Fruit fly (Drosophila melanogaster) whole organism: ENCODE results near the gene Acbp5.

ENCODE experiments used
- CG8478 ChIP-seq: fragments of >200 bp; optimal IDR thresholded peaks from 2 replicates; lab custom pipeline; 2018; ENCODE audit warnings: inconsistent platforms
- Dll ChIP-seq: fragments of >200 bp; optimal IDR thresholded peaks from 2 replicates; lab custom pipeline; 2017
- EcR ChIP-seq, 2 experiments: fragments of >200 bp; optimal IDR thresholded peaks; 2 replicates each; lab custom pipeline; 2017; ENCODE audit warnings: missing biosample characterization in 2 of 2, missing genetic modification characterization in 2 of 2, missing genetic modification reagents in 2 of 2
- pan ChIP-seq: fragments of >200 bp; optimal IDR thresholded peaks from 2 replicates; lab custom pipeline; 2017
- psq ChIP-seq: fragments of >200 bp; optimal IDR thresholded peaks from 2 replicates; lab custom pipeline; 2017
- usp ChIP-seq: fragments of >200 bp; optimal IDR thresholded peaks from 2 replicates; lab custom pipeline; 2017; ENCODE audit warnings: missing biosample characterization, missing genetic modification characterization, mixed read lengths

Acbp5 gene

dm6 chr3L:8808244-8808643 lies 19.9 kb upstream of the Acbp5 start, which contains the start of gene CG13308:
CG13308 (plus strand) TSS chr3L:8808544.
- no peak for TF ChIP-seq CG8478 (lab: Kevin White, UChicago)
- no peak for TF ChIP-seq EcR (GFP tag; optimal IDR thresholded peaks at IDR 0.05; lab: Kevin White, UChicago)
- no peak for TF ChIP-seq Dll (lab: Kevin White, UChicago)
- no peak for TF ChIP-seq psq (lab: Kevin White, UChicago)
- no peak for TF ChIP-seq pan
- TF ChIP-seq usp: no peak

dm6 chr3L:8807113-8807651 lies 18.8 kb upstream of the Acbp5 start, which contains the start of the genes CG13312 and CG32024:
CG13312 (minus strand) TSS chr3L:8807213.
CG32024 (plus strand) TSS chr3L:8807601.
- TF ChIP-seq psq (lab: Kevin White, UChicago) (no peak), CG8478 (lab: Kevin White, UChicago) (no peak), EcR (GFP tag; optimal IDR thresholded peaks at IDR 0.05; lab: Kevin White, UChicago) (no peak), Dll (lab: Kevin White, UChicago) (no peak), pan (no peak), usp (no peak)

dm6 chr3L:8804082-8804814 lies 15.9 kb upstream of the Acbp5 start, which contains the start of the genes CG32023 and CG34427:
CG32023 (minus strand) TSS chr3L:8804182.
CG34427 (plus strand) TSS chr3L:8804764.
- TF ChIP-seq psq (lab: Kevin White, UChicago) (no peak), CG8478 (lab: Kevin White, UChicago) (no peak), usp (no peak), Dll (lab: Kevin White, UChicago) (no peak), pan (no peak), EcR (GFP tag; optimal IDR thresholded peaks at IDR 0.05; lab: Kevin White, UChicago) (no peak)

- no peak for TF ChIP-seq psq (lab: Kevin White, UChicago)
- TF ChIP-seq CG8478 (lab: Kevin White, UChicago): no peak
- TF ChIP-seq pan: no peak
- no peak for TF ChIP-seq usp
Observed at dm6 chr3L:8802064-8802463, 13.7 kb upstream of the Acbp5 start, which contains the start of the genes CG13311 and CG34426. CG13311 (minus strand) TSS chr3L:8802164. CG34426 (plus strand) TSS chr3L:8802463.

dm6 chr3L:8800432-8800831 lies 12.1 kb upstream of the Acbp5 start, which contains the start of gene CG13310:
CG13310 (minus strand) TSS chr3L:8800532.
- TF ChIP-seq usp: no peak
- no peak for TF ChIP-seq psq (lab: Kevin White, UChicago)
- TF ChIP-seq pan: no peak
- TF ChIP-seq EcR (GFP tag; optimal IDR thresholded peaks at IDR 0.05; lab: Kevin White, UChicago): no peak
- TF ChIP-seq CG8478 (lab: Kevin White, UChicago): no peak
- no peak for TF ChIP-seq Dll (lab: Kevin White, UChicago)

dm6 chr3L:8798539-8798938 lies 10.2 kb upstream of the Acbp5 start:
- TF ChIP-seq pan (no peak), EcR (GFP tag; optimal IDR thresholded peaks at IDR 0.05; lab: Kevin White, UChicago) (no peak), psq (lab: Kevin White, UChicago) (no peak), usp (no peak), Dll (lab: Kevin White, UChicago) (no peak), CG8478 (lab: Kevin White, UChicago) (no peak)

- no peak for TF ChIP-seq pan
- TF ChIP-seq CG8478 (lab: Kevin White, UChicago): no peak
- no peak for TF ChIP-seq usp
- no peak for TF ChIP-seq psq (lab: Kevin White, UChicago)
- no peak for TF ChIP-seq EcR (GFP tag; optimal IDR thresholded peaks at IDR 0.05; lab: Kevin White, UChicago)
- TF ChIP-seq Dll (lab: Kevin White, UChicago): no peak
Observed at dm6 chr3L:8798129-8798528, 9.8 kb upstream of the Acbp5 start.

- TF ChIP-seq EcR (GFP tag; optimal IDR thresholded peaks at IDR 0.05; lab: Kevin White, UChicago) (no peak), pan (no peak), CG8478 (lab: Kevin White, UChicago) (no peak), usp (no peak), psq (lab: Kevin White, UChicago) (no peak), Dll (lab: Kevin White, UChicago) (no peak)
Observed at dm6 chr3L:8787701-8788100, 644 bp downstream of the Acbp5 start.

dm6 chr3L:8787240-8787639 lies 1.1 kb downstream of the Acbp5 start:
- TF ChIP-seq usp: no peak

- TF ChIP-seq pan (no peak), CG8478 (lab: Kevin White, UChicago) (no peak), psq (lab: Kevin White, UChicago) (no peak), usp (no peak), Dll (lab: Kevin White, UChicago) (no peak), EcR (GFP tag; optimal IDR thresholded peaks at IDR 0.05; lab: Kevin White, UChicago) (no peak)
Observed at dm6 chr3L:8783299-8783698, 5.0 kb downstream of the Acbp5 start.

- TF ChIP-seq psq (lab: Kevin White, UChicago): no peak
- TF ChIP-seq EcR (GFP tag; optimal IDR thresholded peaks at IDR 0.05; lab: Kevin White, UChicago): no peak
Observed at dm6 chr3L:8781993-8782392, 6.4 kb downstream of the Acbp5 start.

- no peak for TF ChIP-seq usp
- no peak for TF ChIP-seq EcR (GFP tag; optimal IDR thresholded peaks at IDR 0.05; lab: Kevin White, UChicago)
- TF ChIP-seq CG8478 (lab: Kevin White, UChicago): no peak
- TF ChIP-seq Dll (lab: Kevin White, UChicago): no peak
- TF ChIP-seq pan: no peak
- TF ChIP-seq psq (lab: Kevin White, UChicago): no peak
Observed at dm6 chr3L:8780723-8781296, 7.5 kb downstream of the Acbp5 start.
